Fruit fly (Drosophila melanogaster) whole organism, embryonic: ENCODE measurements around the gene cnc.

Experiments used
- ATbp ChIP-seq: fragments of 200-800 bp; sonication (Bioruptor generic); optimal IDR thresholded peaks from 2 replicates; lab custom pipeline; 2017; ENCODE audit warnings: missing biosample characterization, mild to moderate bottlenecking, missing genetic modification characterization, missing genetic modification reagents
- Abd-B ChIP-seq: fragments of 200-800 bp; sonication (Bioruptor generic); optimal IDR thresholded peaks from 2 replicates; lab custom pipeline; 2018; ENCODE audit warnings: missing biosample characterization, mild to moderate bottlenecking, missing genetic modification characterization, moderate library complexity
- Awh ChIP-seq: fragments of 200-800 bp; sonication (Bioruptor generic); IDR thresholded peaks from 2 replicates; pipeline ENCODE4, ENCODE4 v1.3.6; 2022; ENCODE audit warnings: missing biosample characterization, missing genetic modification characterization
- B-H2 ChIP-seq: fragments of 200-800 bp; sonication (Bioruptor generic); optimal IDR thresholded peaks from 2 replicates; lab custom pipeline; 2018; ENCODE audit warnings: missing biosample characterization, mild to moderate bottlenecking, missing genetic modification characterization
- CG10147 ChIP-seq: fragments of 200-800 bp; sonication (Bioruptor generic); optimal IDR thresholded peaks from 2 replicates; lab custom pipeline; 2019; ENCODE audit warnings: missing biosample characterization, mild to moderate bottlenecking, missing genetic modification characterization, moderate library complexity
- CG10979 ChIP-seq: fragments of 200-800 bp; sonication (Bioruptor generic); optimal IDR thresholded peaks from 2 replicates; lab custom pipeline; 2018; ENCODE audit warnings: missing biosample characterization, mild to moderate bottlenecking, missing genetic modification characterization, moderate library complexity
- CG11456 ChIP-seq: fragments of 200-800 bp; sonication (Bioruptor generic); IDR thresholded peaks from 3 replicates; pipeline ENCODE4 v1.3.6; 2022; ENCODE audit warnings: missing biosample characterization, missing genetic modification characterization
- CG11723 ChIP-seq: fragments of 200-800 bp; sonication (Bioruptor generic); optimal IDR thresholded peaks from 2 replicates; lab custom pipeline; 2017; ENCODE audit warnings: missing biosample characterization, mild to moderate bottlenecking, missing genetic modification characterization
- CG1529 ChIP-seq: fragments of 200-800 bp; sonication (Bioruptor generic); optimal IDR thresholded peaks from 3 replicates; lab custom pipeline; 2018; ENCODE audit warnings: missing biosample characterization, missing genetic modification characterization
- CG17385 ChIP-seq: fragments of 200-800 bp; sonication (Bioruptor generic); optimal IDR thresholded peaks from 3 replicates; lab custom pipeline; 2018; ENCODE audit warnings: missing biosample characterization, mild to moderate bottlenecking, missing genetic modification characterization
- CG18476 ChIP-seq: fragments of 200-800 bp; sonication (Bioruptor generic); optimal IDR thresholded peaks from 2 replicates; lab custom pipeline; 2016; ENCODE audit warnings: missing biosample characterization, mild to moderate bottlenecking, missing genetic modification characterization
- CG2678 ChIP-seq: fragments of 200-800 bp; sonication (Bioruptor generic); optimal IDR thresholded peaks from 3 replicates; lab custom pipeline; 2019; ENCODE audit warnings: missing biosample characterization, mild to moderate bottlenecking, missing genetic modification characterization, moderate library complexity
- CG3065 ChIP-seq: fragments of 200-800 bp; sonication (Bioruptor generic); optimal IDR thresholded peaks from 2 replicates; lab custom pipeline; 2016; ENCODE audit warnings: missing biosample characterization, missing genetic modification characterization
- CG31224 ChIP-seq: fragments of 200-800 bp; sonication (Bioruptor generic); IDR thresholded peaks from 2 replicates; pipeline ENCODE4 v1.3.6; 2022; ENCODE audit warnings: missing biosample characterization, missing genetic modification characterization
- CG31388 ChIP-seq: fragments of 200-800 bp; sonication (Bioruptor generic); optimal IDR thresholded peaks from 2 replicates; lab custom pipeline; 2016; ENCODE audit warnings: missing biosample characterization, missing genetic modification characterization
- CG31441 ChIP-seq: fragments of 200-800 bp; sonication (Bioruptor generic); IDR thresholded peaks from 2 replicates; pipeline ENCODE4 v1.3.6; 2022; ENCODE audit warnings: missing biosample characterization, missing genetic modification characterization
- CG33213 ChIP-seq: fragments of 200-800 bp; sonication (Bioruptor generic); optimal IDR thresholded peaks from 3 replicates; lab custom pipeline; 2016; ENCODE audit warnings: missing biosample characterization, missing genetic modification characterization
- CG3726 ChIP-seq: fragments of 200-800 bp; sonication (Bioruptor generic); IDR thresholded peaks from 3 replicates; pipeline ENCODE4, ENCODE4 v1.3.6; 2022; ENCODE audit warnings: missing biosample characterization, missing genetic modification characterization
- CG3838 ChIP-seq: fragments of 200-800 bp; sonication (Bioruptor generic); optimal IDR thresholded peaks from 3 replicates; lab custom pipeline; 2016; ENCODE audit warnings: missing biosample characterization, missing genetic modification characterization
- CG4424 ChIP-seq: fragments of 200-800 bp; sonication (Bioruptor generic); optimal IDR thresholded peaks from 3 replicates; lab custom pipeline; 2016; ENCODE audit warnings: missing biosample characterization, missing genetic modification characterization
- CG4707 ChIP-seq: fragments of 200-800 bp; sonication (Bioruptor generic); optimal IDR thresholded peaks from 2 replicates; lab custom pipeline; 2018; ENCODE audit warnings: missing biosample characterization, mild to moderate bottlenecking, missing genetic modification characterization, moderate library complexity
- CG4730 ChIP-seq: fragments of 200-800 bp; sonication (Bioruptor generic); IDR thresholded peaks from 2 replicates; pipeline ENCODE4 v1.3.6; 2022; ENCODE audit warnings: missing biosample characterization, missing genetic modification characterization
- CG6654 ChIP-seq: fragments of 200-800 bp; sonication (Bioruptor generic); optimal IDR thresholded peaks from 2 replicates; lab custom pipeline; 2017; ENCODE audit warnings: missing biosample characterization, mild to moderate bottlenecking, missing genetic modification characterization
- CG6791 ChIP-seq: fragments of 200-800 bp; sonication (Bioruptor generic); IDR thresholded peaks from 3 replicates; pipeline ENCODE4 v1.3.6; 2022; ENCODE audit warnings: missing biosample characterization, missing genetic modification characterization; ENCODE audit not compliant: partially characterized antibody
- CG7745 ChIP-seq: fragments of 200-800 bp; sonication (Bioruptor generic); optimal IDR thresholded peaks from 2 replicates; lab custom pipeline; 2018; ENCODE audit warnings: missing biosample characterization, mild to moderate bottlenecking, missing genetic modification characterization, moderate library complexity
- CG7963 ChIP-seq: fragments of 200-800 bp; sonication (Bioruptor generic); IDR thresholded peaks from 3 replicates; pipeline ENCODE4 v1.3.6; 2022; ENCODE audit warnings: missing biosample characterization, missing genetic modification characterization; ENCODE audit not compliant: partially characterized antibody
- CG8765 ChIP-seq: fragments of 200-800 bp; sonication (Bioruptor generic); IDR thresholded peaks from 2 replicates; pipeline ENCODE4 v1.3.6; 2022; ENCODE audit warnings: missing biosample characterization, missing genetic modification characterization
- CG9609 ChIP-seq: fragments of 200-800 bp; sonication (Bioruptor generic); optimal IDR thresholded peaks from 3 replicates; lab custom pipeline; 2016; ENCODE audit warnings: missing biosample characterization, missing genetic modification characterization
- CG9817 ChIP-seq: fragments of 200-800 bp; sonication (Bioruptor generic); optimal IDR thresholded peaks from 2 replicates; lab custom pipeline; 2018; ENCODE audit warnings: missing biosample characterization, mild to moderate bottlenecking, missing genetic modification characterization, moderate library complexity
- Ets65A ChIP-seq: fragments of 200-800 bp; sonication (Bioruptor generic); peaks from one replicate; lab custom pipeline; 2016; ENCODE audit warnings: missing biosample characterization, missing genetic modification characterization
- Mad ChIP-seq: fragments of 200-800 bp; sonication (Bioruptor generic); optimal IDR thresholded peaks from 2 replicates; lab custom pipeline; 2016; ENCODE audit warnings: missing biosample characterization, missing genetic modification characterization
- Mrtf ChIP-seq: fragments of 200-800 bp; sonication (Bioruptor generic); IDR thresholded peaks from 3 replicates; pipeline ENCODE4 v1.3.6; 2022; ENCODE audit warnings: missing biosample characterization, missing genetic modification characterization
- NK7.1 ChIP-seq: fragments of 200-800 bp; sonication (Bioruptor generic); optimal IDR thresholded peaks from 3 replicates; lab custom pipeline; 2016; ENCODE audit warnings: missing biosample characterization, missing genetic modification characterization
- NfI ChIP-seq: fragments of 200-800 bp; sonication (Bioruptor generic); optimal IDR thresholded peaks from 3 replicates; lab custom pipeline; 2018; ENCODE audit warnings: missing biosample characterization, mild to moderate bottlenecking, missing genetic modification characterization, moderate library complexity
- Oli ChIP-seq: fragments of 200-800 bp; sonication (Bioruptor generic); optimal IDR thresholded peaks from 2 replicates; lab custom pipeline; 2018; ENCODE audit warnings: missing biosample characterization, mild to moderate bottlenecking, missing genetic modification characterization, moderate library complexity
- Rfx ChIP-seq: fragments of 200-800 bp; sonication (Bioruptor generic); IDR thresholded peaks from 2 replicates; pipeline ENCODE4 v1.3.6; 2022; ENCODE audit warnings: missing biosample characterization, missing genetic modification characterization
- Sin3A ChIP-seq: fragments of >200 bp; optimal IDR thresholded peaks from 2 replicates; lab custom pipeline; 2018
- TFAM ChIP-seq: fragments of 200-800 bp; sonication (Bioruptor generic); optimal IDR thresholded peaks from 2 replicates; lab custom pipeline; 2017; ENCODE audit warnings: missing biosample characterization, missing genetic modification characterization, inconsistent platforms
- aop ChIP-seq: fragments of 200-800 bp; sonication (Bioruptor generic); IDR thresholded peaks from 2 replicates; pipeline ENCODE4 v1.3.6; 2022; ENCODE audit warnings: missing biosample characterization, missing genetic modification characterization
- ap ChIP-seq: fragments of 200-800 bp; sonication (Bioruptor generic); IDR thresholded peaks from 2 replicates; pipeline ENCODE4 v1.3.6; 2022; ENCODE audit warnings: missing biosample characterization, missing genetic modification characterization
- croc ChIP-seq: fragments of 200-800 bp; sonication (Bioruptor generic); conservative IDR thresholded peaks from 3 replicates; pipeline ENCODE4 v1.3.6; 2022; ENCODE audit warnings: missing biosample characterization, missing genetic modification characterization
- da ChIP-seq: fragments of 200-800 bp; sonication (Bioruptor generic); optimal IDR thresholded peaks from 2 replicates; lab custom pipeline; 2016; ENCODE audit warnings: missing biosample characterization, missing genetic modification characterization
- eyg ChIP-seq: fragments of 200-800 bp; sonication (Bioruptor generic); optimal IDR thresholded peaks from 3 replicates; lab custom pipeline; 2016; ENCODE audit warnings: missing biosample characterization, missing genetic modification characterization
- gsb ChIP-seq: fragments of 200-800 bp; sonication (Bioruptor generic); IDR thresholded peaks from 2 replicates; pipeline ENCODE4 v1.3.6; 2022; ENCODE audit warnings: missing biosample characterization, missing genetic modification characterization
- inv ChIP-seq: fragments of 200-800 bp; sonication (Bioruptor generic); IDR thresholded peaks from 2 replicates; pipeline ENCODE4 v1.3.6; 2022; ENCODE audit warnings: missing biosample characterization, missing genetic modification characterization; ENCODE audit not compliant: partially characterized antibody
- ken ChIP-seq: fragments of 200-800 bp; sonication (Bioruptor generic); IDR thresholded peaks from 3 replicates; pipeline ENCODE4 v1.3.6; 2022; ENCODE audit warnings: missing biosample characterization, missing genetic modification characterization
- klu ChIP-seq: fragments of 200-800 bp; sonication (Bioruptor generic); IDR thresholded peaks from 2 replicates; pipeline ENCODE4 v1.3.6; 2022; ENCODE audit warnings: missing biosample characterization, missing genetic modification characterization
- prd ChIP-seq, 3 experiments: fragments of >200 bp in 2 of 3; fragments of 200-800 bp in 1 of 3; sonication (Bioruptor generic) in 1 of 3; optimal IDR thresholded peaks in 2 of 3; IDR thresholded peaks in 1 of 3; 2 replicates in 2 of 3; 3 replicates in 1 of 3; pipeline versions ENCODE4 v1.3.6 to Lab custom; 2017 to 2022; ENCODE audit warnings: missing biosample characterization in 1 of 3, missing genetic modification characterization in 1 of 3
- row ChIP-seq: fragments of 200-800 bp; sonication (Bioruptor generic); IDR thresholded peaks from 3 replicates; pipeline ENCODE4 v1.3.6; 2022; ENCODE audit warnings: missing biosample characterization, missing genetic modification characterization
- scrt ChIP-seq: fragments of 200-800 bp; sonication (Bioruptor generic); optimal IDR thresholded peaks from 2 replicates; lab custom pipeline; 2018; ENCODE audit warnings: missing biosample characterization, mild to moderate bottlenecking, missing genetic modification characterization, moderate library complexity
- wdn ChIP-seq: fragments of 200-800 bp; sonication (Bioruptor generic); IDR thresholded peaks from 2 replicates; pipeline ENCODE4 v1.3.6; 2022; ENCODE audit warnings: missing biosample characterization, missing genetic modification characterization
- z ChIP-seq: fragments of 200-800 bp; sonication (Bioruptor generic); IDR thresholded peaks from 3 replicates; pipeline ENCODE4 v1.3.6; 2022; ENCODE audit warnings: missing biosample characterization, missing genetic modification characterization

Gene cnc

DNA sequence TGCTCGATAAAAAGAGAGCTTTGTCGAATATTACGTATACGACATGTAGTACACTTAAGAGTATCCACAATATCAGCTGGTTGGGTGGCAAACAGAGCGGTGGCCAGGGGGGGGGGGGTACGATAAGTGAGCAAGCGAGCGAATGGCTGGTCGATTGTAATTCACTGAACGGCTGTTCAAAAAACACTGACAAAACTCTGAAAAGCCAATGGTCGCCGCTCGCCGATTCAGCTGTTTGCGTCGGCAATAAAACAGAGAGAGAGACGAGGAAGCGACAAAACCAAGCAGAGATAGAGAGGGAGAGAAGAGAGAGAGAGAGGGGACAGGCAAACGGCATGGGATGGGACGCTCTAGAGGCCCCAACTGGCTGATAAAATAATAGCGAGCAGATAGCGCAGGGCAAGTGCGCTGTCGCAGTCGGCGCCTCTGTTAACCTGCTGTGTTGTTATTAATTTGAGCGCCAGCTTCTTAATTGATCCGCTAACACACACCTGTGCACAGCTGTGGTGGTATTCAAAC lies at the start of gene cnc (continued):
- TF ChIP-seq CG7963 (GFP tag; lab: Robert Waterston, UW) (no peak), CG7745 (tag; lab: Kevin White, UChicago) (no peak), da (no peak), TFAM (GFP tag; lab: Kevin White, UChicago) (no peak), Sin3A (no peak), CG4707 (GFP tag; lab: Kevin White, UChicago) (no peak), scrt (no peak), CG4730 (no peak), eyg (GFP tag; lab: Kevin White, UChicago) (no peak), CG1529 (no peak), CG3726 (GFP tag; lab: Robert Waterston, UW) (no peak), CG31441 (GFP tag; lab: Robert Waterston, UW) (no peak; the same call in 1 of the 2 replicates), NfI (GFP tag; lab: Kevin White, UChicago) (no peak), CG9609 (GFP tag; lab: Kevin White, UChicago) (no peak), CG17385 (GFP tag; lab: Kevin White, UChicago) (peak; percentile 42), CG10147 (GFP tag; lab: Kevin White, UChicago) (no peak), Rfx (GFP tag; lab: Robert Waterston, UW) (peak; percentile 32; the same call in 1 of the 2 replicates), CG31224 (no peak), CG2678 (tag; lab: Kevin White, UChicago) (peak; percentile 23), inv (GFP tag; lab: Robert Waterston, UW) (no peak), CG11723 (GFP tag; lab: Kevin White, UChicago) (no peak), Ets65A (GFP tag; lab: Kevin White, UChicago) (no peak), ken (GFP tag; lab: Robert Waterston, UW) (no peak), wdn (GFP tag; lab: Robert Waterston, UW) (peak; percentile 6; the same call in 1 of the 2 replicates), ATbp (GFP tag; lab: Kevin White, UChicago) (no peak), CG3838 (GFP tag; lab: Kevin White, UChicago) (no peak), CG11456 (GFP tag; lab: Robert Waterston, UW) (no peak), Awh (no peak; the same call in 1 of the 2 replicates), CG8765 (no peak), aop (GFP tag; lab: Robert Waterston, UW) (no peak), CG18476 (no peak), Abd-B (no peak), klu (GFP tag; lab: Robert Waterston, UW) (no peak), CG31388 (GFP tag; lab: Kevin White, UChicago) (no peak), CG3065 (GFP tag; lab: Kevin White, UChicago) (no peak), Oli (no peak), B-H2 (GFP tag; lab: Kevin White, UChicago) (peak; percentile 55), Mrtf (GFP tag; lab: Robert Waterston, UW) (no peak), croc (GFP tag; lab: Robert Waterston, UW) (no peak), row (GFP tag; lab: Robert Waterston, UW) (no peak; the same call in 2 of the 3 replicates), CG9817 (tag; lab: Kevin White, UChicago) (no peak), CG10979 (tag; lab: Kevin White, UChicago) (peak; percentile 27), CG6654 (no peak), CG4424 (no peak), ap (no peak), prd (optimal IDR thresholded peaks at IDR 0.05; lab: Kevin White, UChicago) (no peak), prd (GFP tag; IDR thresholded peaks at IDR 0.05; lab: Robert Waterston, UW) (no peak), Mad (GFP tag; lab: Kevin White, UChicago) (no peak), CG6791 (peak; percentile 54; the same call in 2 of the 3 replicates), CG33213 (GFP tag; lab: Kevin White, UChicago) (no peak), z (GFP tag; lab: Robert Waterston, UW) (no peak), NK7.1 (GFP tag; lab: Kevin White, UChicago) (no peak), gsb (no peak)
